Fruit fly (Drosophila melanogaster) whole organism, embryonic: ENCODE results near the gene Pif1A.

Experiments used
- Ada2b ChIP-seq: fragments of 200-800 bp; sonication (Bioruptor generic); IDR thresholded peaks from 2 replicates; pipeline ENCODE4 v1.3.6; 2022; ENCODE audit warnings: missing biosample characterization, missing genetic modification characterization
- Atf3 ChIP-seq: fragments of 200-800 bp; sonication (Bioruptor generic); optimal IDR thresholded peaks from 3 replicates; lab custom pipeline; 2016; ENCODE audit warnings: missing biosample characterization, missing genetic modification characterization
- C15 ChIP-seq: fragments of 200-800 bp; sonication (Bioruptor generic); IDR thresholded peaks from 3 replicates; pipeline ENCODE4 v1.3.6; 2022; ENCODE audit warnings: missing biosample characterization, missing genetic modification characterization
- CG10979 ChIP-seq: fragments of 200-800 bp; sonication (Bioruptor generic); optimal IDR thresholded peaks from 2 replicates; lab custom pipeline; 2018; ENCODE audit warnings: missing biosample characterization, mild to moderate bottlenecking, missing genetic modification characterization, moderate library complexity
- CG12104 ChIP-seq: fragments of 200-800 bp; sonication (Bioruptor generic); optimal IDR thresholded peaks from 3 replicates; lab custom pipeline; 2016; ENCODE audit warnings: missing biosample characterization, missing genetic modification characterization
- CG12391 ChIP-seq: fragments of 200-800 bp; sonication (Bioruptor generic); optimal IDR thresholded peaks from 3 replicates; lab custom pipeline; 2018; ENCODE audit warnings: missing biosample characterization, mild to moderate bottlenecking, missing genetic modification characterization, moderate library complexity
- CG16813 ChIP-seq: fragments of 200-800 bp; sonication (Bioruptor generic); IDR thresholded peaks from 3 replicates; pipeline ENCODE4 v1.3.6; 2022; ENCODE audit warnings: missing biosample characterization, missing genetic modification characterization; ENCODE audit not compliant: partially characterized antibody
- CG17359 ChIP-seq: fragments of 200-800 bp; sonication (Bioruptor generic); optimal IDR thresholded peaks from 3 replicates; lab custom pipeline; 2018; ENCODE audit warnings: missing biosample characterization, mild to moderate bottlenecking, missing genetic modification characterization, moderate library complexity
- CG17912 ChIP-seq: fragments of 200-800 bp; sonication (Bioruptor generic); optimal IDR thresholded peaks from 2 replicates; lab custom pipeline; 2018; ENCODE audit warnings: missing biosample characterization, mild to moderate bottlenecking, missing genetic modification characterization
- CG31388 ChIP-seq: fragments of 200-800 bp; sonication (Bioruptor generic); optimal IDR thresholded peaks from 2 replicates; lab custom pipeline; 2016; ENCODE audit warnings: missing biosample characterization, missing genetic modification characterization
- CG32772 ChIP-seq: fragments of 200-800 bp; sonication (Bioruptor generic); IDR thresholded peaks from 2 replicates; pipeline ENCODE4 v1.3.6; 2022; ENCODE audit warnings: missing biosample characterization, missing genetic modification characterization
- CG34224 ChIP-seq: fragments of 200-800 bp; sonication (Bioruptor generic); IDR thresholded peaks from 3 replicates; pipeline ENCODE4 v1.3.6; 2022; ENCODE audit warnings: missing biosample characterization, missing genetic modification characterization; ENCODE audit not compliant: partially characterized antibody
- CG4424 ChIP-seq: fragments of 200-800 bp; sonication (Bioruptor generic); optimal IDR thresholded peaks from 3 replicates; lab custom pipeline; 2016; ENCODE audit warnings: missing biosample characterization, missing genetic modification characterization
- CG6765 ChIP-seq: fragments of 200-800 bp; sonication (Bioruptor generic); optimal IDR thresholded peaks from 3 replicates; lab custom pipeline; 2017; ENCODE audit warnings: missing biosample characterization, mild to moderate bottlenecking, missing genetic modification characterization
- CG8388 ChIP-seq: fragments of 200-800 bp; sonication (Bioruptor generic); optimal IDR thresholded peaks from 2 replicates; lab custom pipeline; 2019; ENCODE audit warnings: missing biosample characterization, mild to moderate bottlenecking, missing genetic modification characterization, moderate library complexity
- CG9876 ChIP-seq: fragments of 200-800 bp; sonication (Bioruptor generic); optimal IDR thresholded peaks from 2 replicates; lab custom pipeline; 2016; ENCODE audit warnings: missing biosample characterization, missing genetic modification characterization
- CHES-1-like ChIP-seq: fragments of 200-800 bp; sonication (Bioruptor generic); optimal IDR thresholded peaks from 2 replicates; lab custom pipeline; 2016; ENCODE audit warnings: missing biosample characterization, missing genetic modification characterization
- Camta ChIP-seq: fragments of 200-800 bp; sonication (Bioruptor generic); optimal IDR thresholded peaks from 2 replicates; lab custom pipeline; 2016; ENCODE audit warnings: missing biosample characterization, missing genetic modification characterization
- Dbx ChIP-seq: fragments of 200-800 bp; sonication (Bioruptor generic); IDR thresholded peaks from 3 replicates; pipeline ENCODE4 v1.3.6; 2022; ENCODE audit warnings: missing biosample characterization, missing genetic modification characterization
- Dip2 ChIP-seq: fragments of 200-800 bp; sonication (Bioruptor generic); IDR thresholded peaks from 2 replicates; pipeline ENCODE4 v1.3.6; 2022; ENCODE audit warnings: missing biosample characterization, missing genetic modification characterization
- Gug ChIP-seq: fragments of 200-800 bp; sonication (Bioruptor generic); IDR thresholded peaks from 4 replicates; pipeline ENCODE4 v1.3.6; 2022; ENCODE audit warnings: missing biosample characterization, missing genetic modification characterization
- HLH3B ChIP-seq: fragments of 200-800 bp; sonication (Bioruptor generic); IDR thresholded peaks from 2 replicates; pipeline ENCODE4 v1.3.6; 2022; ENCODE audit warnings: missing biosample characterization, missing genetic modification characterization
- HLHmδ ChIP-seq: fragments of 200-800 bp; sonication (Bioruptor generic); optimal IDR thresholded peaks from 2 replicates; lab custom pipeline; 2018; ENCODE audit warnings: missing biosample characterization, mild to moderate bottlenecking, missing genetic modification characterization, moderate library complexity
- Hmx ChIP-seq: fragments of 200-800 bp; sonication (Bioruptor generic); optimal IDR thresholded peaks from 2 replicates; lab custom pipeline; 2016; ENCODE audit warnings: missing biosample characterization, missing genetic modification characterization
- Hr51 ChIP-seq, 2 experiments: fragments of 200-800 bp; sonication (Bioruptor generic); optimal IDR thresholded peaks; 2 replicates in 1 of 2; 3 replicates in 1 of 2; lab custom pipeline; 2016 to 2018; ENCODE audit warnings: missing biosample characterization in 2 of 2, missing genetic modification characterization in 2 of 2, mild to moderate bottlenecking in 1 of 2, moderate library complexity in 1 of 2
- NC2α ChIP-seq: fragments of 200-800 bp; sonication (Bioruptor generic); optimal IDR thresholded peaks from 2 replicates; lab custom pipeline; 2016; ENCODE audit warnings: missing biosample characterization, missing genetic modification characterization
- NK7.1 ChIP-seq: fragments of 200-800 bp; sonication (Bioruptor generic); optimal IDR thresholded peaks from 3 replicates; lab custom pipeline; 2016; ENCODE audit warnings: missing biosample characterization, missing genetic modification characterization
- Nf-YB ChIP-seq: fragments of 200-800 bp; sonication (Bioruptor generic); optimal IDR thresholded peaks from 3 replicates; lab custom pipeline; 2019; ENCODE audit warnings: missing biosample characterization, mild to moderate bottlenecking, missing genetic modification characterization, moderate library complexity
- Oli ChIP-seq: fragments of 200-800 bp; sonication (Bioruptor generic); optimal IDR thresholded peaks from 2 replicates; lab custom pipeline; 2018; ENCODE audit warnings: missing biosample characterization, mild to moderate bottlenecking, missing genetic modification characterization, moderate library complexity
- Ptx1 ChIP-seq: fragments of 200-800 bp; sonication (Bioruptor generic); IDR thresholded peaks from 2 replicates; pipeline ENCODE4 v1.3.6; 2022; ENCODE audit warnings: missing biosample characterization, missing genetic modification characterization
- Sox100B ChIP-seq: fragments of 200-800 bp; sonication (Bioruptor generic); optimal IDR thresholded peaks from 3 replicates; lab custom pipeline; 2018; ENCODE audit warnings: missing biosample characterization, mild to moderate bottlenecking, missing genetic modification characterization
- Sox102F ChIP-seq: fragments of 200-800 bp; sonication (Bioruptor generic); optimal IDR thresholded peaks from 2 replicates; lab custom pipeline; 2018; ENCODE audit warnings: missing biosample characterization, mild to moderate bottlenecking, missing genetic modification characterization, moderate library complexity
- Spps ChIP-seq: fragments of 200-800 bp; sonication (Bioruptor generic); optimal IDR thresholded peaks from 2 replicates; lab custom pipeline; 2018; ENCODE audit warnings: missing biosample characterization, mild to moderate bottlenecking, missing genetic modification characterization
- Trl ChIP-seq, 3 experiments: fragments of >200 bp in 2 of 3; fragments of 200-800 bp in 1 of 3; sonication (Bioruptor generic) in 1 of 3; optimal IDR thresholded peaks; 2 replicates in 1 of 3; 3 replicates in 2 of 3; lab custom pipeline; 2016 to 2017; ENCODE audit warnings: missing biosample characterization in 1 of 3, missing genetic modification characterization in 1 of 3
- ash1 ChIP-seq: fragments of 200-800 bp; sonication (Bioruptor generic); optimal IDR thresholded peaks from 2 replicates; lab custom pipeline; 2018; ENCODE audit warnings: missing biosample characterization, mild to moderate bottlenecking, missing genetic modification characterization
- bab2 ChIP-seq: fragments of 200-800 bp; sonication (Bioruptor generic); optimal IDR thresholded peaks from 2 replicates; lab custom pipeline; 2016; ENCODE audit warnings: missing biosample characterization, missing genetic modification characterization
- chif ChIP-seq, 2 experiments: fragments of 200-800 bp; sonication (Bioruptor generic); optimal IDR thresholded peaks; 3 replicates each; lab custom pipeline; 2016; ENCODE audit warnings: missing biosample characterization in 2 of 2, missing genetic modification characterization in 2 of 2
- dati ChIP-seq: fragments of 200-800 bp; sonication (Bioruptor generic); IDR thresholded peaks from 2 replicates; pipeline ENCODE4 v1.3.6; 2022; ENCODE audit warnings: missing biosample characterization, missing genetic modification characterization
- hb ChIP-seq: fragments of 200-800 bp; sonication (Bioruptor generic); IDR thresholded peaks from 3 replicates; pipeline ENCODE4 v1.3.6; 2022; ENCODE audit warnings: missing biosample characterization, missing genetic modification characterization; ENCODE audit not compliant: partially characterized antibody
- jigr1 ChIP-seq: fragments of 200-800 bp; sonication (Bioruptor generic); IDR thresholded peaks from 3 replicates; pipeline ENCODE4 v1.3.6; 2022; ENCODE audit warnings: missing biosample characterization, missing genetic modification characterization
- nom ChIP-seq: fragments of 200-800 bp; sonication (Bioruptor generic); optimal IDR thresholded peaks from 2 replicates; lab custom pipeline; 2017; ENCODE audit warnings: missing biosample characterization, missing genetic modification characterization, mild to moderate bottlenecking, moderate library complexity, missing genetic modification reagents
- oc ChIP-seq: fragments of 200-800 bp; sonication (Bioruptor generic); optimal IDR thresholded peaks from 2 replicates; lab custom pipeline; 2018; ENCODE audit warnings: missing biosample characterization, mild to moderate bottlenecking, missing genetic modification characterization, moderate library complexity
- prd ChIP-seq, 3 experiments: fragments of >200 bp in 2 of 3; fragments of 200-800 bp in 1 of 3; sonication (Bioruptor generic) in 1 of 3; optimal IDR thresholded peaks in 2 of 3; IDR thresholded peaks in 1 of 3; 2 replicates in 2 of 3; 3 replicates in 1 of 3; pipeline versions ENCODE4 v1.3.6 to Lab custom; 2017 to 2022; ENCODE audit warnings: missing biosample characterization in 1 of 3, missing genetic modification characterization in 1 of 3
- pum ChIP-seq: fragments of 200-800 bp; sonication (Bioruptor generic); optimal IDR thresholded peaks from 2 replicates; lab custom pipeline; 2016; ENCODE audit warnings: missing biosample characterization, missing genetic modification characterization
- shn ChIP-seq: fragments of 200-800 bp; sonication (Bioruptor generic); optimal IDR thresholded peaks from 3 replicates; lab custom pipeline; 2016; ENCODE audit warnings: missing biosample characterization, missing genetic modification characterization
- sim ChIP-seq: fragments of 200-800 bp; sonication (Bioruptor generic); IDR thresholded peaks from 2 replicates; pipeline ENCODE4 v1.3.6; 2022; ENCODE audit warnings: missing biosample characterization, missing genetic modification characterization
- stc ChIP-seq: fragments of 200-800 bp; sonication (Bioruptor generic); IDR thresholded peaks from 2 replicates; pipeline ENCODE4 v1.3.6; 2022; ENCODE audit warnings: missing biosample characterization, missing genetic modification characterization
- tx ChIP-seq: fragments of 200-800 bp; sonication (Bioruptor generic); optimal IDR thresholded peaks from 2 replicates; lab custom pipeline; 2016; ENCODE audit warnings: missing biosample characterization, missing genetic modification characterization
- wor ChIP-seq: fragments of 200-800 bp; sonication (Bioruptor generic); IDR thresholded peaks from 2 replicates; pipeline ENCODE4 v1.3.6; 2022; ENCODE audit warnings: missing biosample characterization, missing genetic modification characterization
- zfh1 ChIP-seq: fragments of 200-800 bp; sonication (Bioruptor generic); IDR thresholded peaks from 3 replicates; pipeline ENCODE4 v1.3.6; 2022; ENCODE audit warnings: missing biosample characterization, missing genetic modification characterization

Gene Pif1A

dm6 chr3R:8746354-8746753 is 54.6 kb downstream of the Pif1A start (continued):
- TF ChIP-seq Gug (GFP tag; lab: Robert Waterston, UW) (no peak), Oli (tag; lab: Kevin White, UChicago) (peak; percentile 66), bab2 (GFP tag; lab: Kevin White, UChicago) (peak; percentile 22), jigr1 (GFP tag; lab: Robert Waterston, UW) (no peak), CG32772 (GFP tag; lab: Robert Waterston, UW) (no peak), CG10979 (tag; lab: Kevin White, UChicago) (peak; percentile 76), oc (tag; lab: Kevin White, UChicago) (peak; percentile 38), C15 (no peak), chif (GFP tag; optimal IDR thresholded peaks at IDR 0.05; lab: Kevin White, UChicago) (peak; percentile 33 to 42), Ptx1 (peak; percentile 56; the same call in 1 of the 2 replicates), CG16813 (GFP tag; lab: Robert Waterston, UW) (no peak), Camta (GFP tag; lab: Kevin White, UChicago) (peak; percentile 45), Hmx (GFP tag; lab: Kevin White, UChicago) (no peak), CG17359 (peak; percentile 67), wor (GFP tag; lab: Robert Waterston, UW) (peak; percentile 46; the same call in 1 of the 2 replicates), CG31388 (no peak), CG17912 (no peak), Dbx (no peak), dati (no peak), CG6765 (GFP tag; lab: Kevin White, UChicago) (no peak), Nf-YB (GFP tag; lab: Kevin White, UChicago) (peak; percentile 40), Spps (peak; percentile 64), CG34224 (no peak), stc (peak; percentile 72), HLH3B (peak; percentile 72), NK7.1 (GFP tag; lab: Kevin White, UChicago) (peak; percentile 23), tx (GFP tag; lab: Kevin White, UChicago) (no peak), zfh1 (GFP tag; lab: Robert Waterston, UW) (peak; percentile 64; the same call in 1 of the 3 replicates), Sox102F (GFP tag; lab: Kevin White, UChicago) (peak; percentile 82), NC2α (GFP tag; lab: Kevin White, UChicago) (no peak), Sox100B (GFP tag; lab: Kevin White, UChicago) (peak; percentile 68), Atf3 (GFP tag; lab: Kevin White, UChicago) (no peak), hb (no peak), CG4424 (GFP tag; lab: Kevin White, UChicago) (peak; percentile 59), CG12391 (tag; lab: Kevin White, UChicago) (peak; percentile 74), sim (GFP tag; lab: Robert Waterston, UW) (peak; percentile 63; the same call in 1 of the 2 replicates), CG12104 (peak; percentile 39), prd (optimal IDR thresholded peaks at IDR 0.05; lab: Kevin White, UChicago) (no peak), prd (GFP tag; IDR thresholded peaks at IDR 0.05; lab: Robert Waterston, UW) (peak; percentile 88), Dip2 (GFP tag; lab: Robert Waterston, UW) (no peak), HLHmδ (GFP tag; lab: Kevin White, UChicago) (no peak), shn (no peak), Trl (optimal IDR thresholded peaks at IDR 0.05; lab: Kevin White, UChicago) (no peak), Trl (GFP tag; optimal IDR thresholded peaks at IDR 0.05; lab: Kevin White, UChicago) (no peak), ash1 (no peak), nom (GFP tag; lab: Kevin White, UChicago) (no peak), CG8388 (GFP tag; lab: Kevin White, UChicago) (peak; percentile 80), CHES-1-like (GFP tag; lab: Kevin White, UChicago) (no peak), CG9876 (no peak), Ada2b (GFP tag; lab: Robert Waterston, UW) (peak; percentile 73), pum (GFP tag; lab: Kevin White, UChicago) (no peak), Hr51 (GFP tag; optimal IDR thresholded peaks at IDR 0.05; lab: Kevin White, UChicago) (peak in 1 of 2 experiments; percentile 80)
